Fruit fly (Drosophila melanogaster) Kc167 (cell line): ENCODE results near the gene CG3408.

ENCODE experiments used
- Myc ChIP-seq: fragments of >200 bp; optimal IDR thresholded peaks from 2 replicates; lab custom pipeline; 2017; ENCODE audit warnings: missing external identifiers
- Sin3A ChIP-seq: fragments of >200 bp; optimal IDR thresholded peaks from 2 replicates; lab custom pipeline; 2018; ENCODE audit warnings: missing external identifiers
- h ChIP-seq: fragments of >200 bp; optimal IDR thresholded peaks from 3 replicates; lab custom pipeline; 2018; ENCODE audit warnings: missing external identifiers
- insv ChIP-seq: fragments of >200 bp; optimal IDR thresholded peaks from 3 replicates; lab custom pipeline; 2018; ENCODE audit warnings: missing external identifiers
- psq ChIP-seq: fragments of >200 bp; optimal IDR thresholded peaks from 2 replicates; lab custom pipeline; 2017; ENCODE audit warnings: missing external identifiers
- ttk ChIP-seq: sonication (Bioruptor generic); optimal IDR thresholded peaks from 2 replicates; lab custom pipeline; 2017; ENCODE audit warnings: missing external identifiers

Gene CG3408

dm6 chr3L:9509037-9509830, at the start of gene CG3408:
Gene CG3408 (minus strand): TSS chr3L:9509583.
- TF ChIP-seq h = no peak
- no peak for TF ChIP-seq Sin3A (lab: Kevin White, UChicago)
- no peak for TF ChIP-seq psq (lab: Kevin White, UChicago)
- TF ChIP-seq Myc (lab: Kevin White, UChicago) = no peak
- no peak for TF ChIP-seq ttk (lab: Kevin White, UChicago)
- no peak for TF ChIP-seq insv (lab: Kevin White, UChicago)

dm6 chr3L:9559040-9559439, 49.7 kb upstream of the CG3408 start:
- TF ChIP-seq h = no peak
- TF ChIP-seq ttk (lab: Kevin White, UChicago) = no peak
- no peak for TF ChIP-seq Myc (lab: Kevin White, UChicago)
- TF ChIP-seq psq (lab: Kevin White, UChicago) = no peak
- no peak for TF ChIP-seq insv (lab: Kevin White, UChicago)

dm6 chr3L:9556666-9557065, 47.3 kb upstream of the CG3408 start:
- TF ChIP-seq psq (lab: Kevin White, UChicago) (no peak), insv (lab: Kevin White, UChicago) (no peak), ttk (lab: Kevin White, UChicago) (no peak), Sin3A (lab: Kevin White, UChicago) (no peak), h (no peak), Myc (lab: Kevin White, UChicago) (no peak)

- TF ChIP-seq Sin3A (lab: Kevin White, UChicago) (no peak), ttk (lab: Kevin White, UChicago) (no peak), Myc (lab: Kevin White, UChicago) (no peak), psq (lab: Kevin White, UChicago) (no peak), h (no peak), insv (lab: Kevin White, UChicago) (no peak)
Observed at dm6 chr3L:9555004-9555403, 45.6 kb upstream of the CG3408 start.

- TF ChIP-seq Sin3A (lab: Kevin White, UChicago) (no peak), ttk (lab: Kevin White, UChicago) (no peak), h (no peak), insv (lab: Kevin White, UChicago) (no peak), psq (lab: Kevin White, UChicago) (no peak), Myc (lab: Kevin White, UChicago) (no peak)
Observed at dm6 chr3L:9552190-9552809, 42.9 kb upstream of the CG3408 start.

dm6 chr3L:9550873-9551580, 41.6 kb upstream of the CG3408 start:
- TF ChIP-seq Myc (lab: Kevin White, UChicago) = no peak
- no peak for TF ChIP-seq ttk (lab: Kevin White, UChicago)
- no peak for TF ChIP-seq psq (lab: Kevin White, UChicago)
- no peak for TF ChIP-seq Sin3A (lab: Kevin White, UChicago)
- no peak for TF ChIP-seq insv (lab: Kevin White, UChicago)
- no peak for TF ChIP-seq h

dm6 chr3L:9549690-9550303, 40.4 kb upstream of the CG3408 start:
- TF ChIP-seq h = no peak
- no peak for TF ChIP-seq psq (lab: Kevin White, UChicago)
- TF ChIP-seq insv (lab: Kevin White, UChicago) = no peak
- TF ChIP-seq Myc (lab: Kevin White, UChicago) = no peak
- TF ChIP-seq ttk (lab: Kevin White, UChicago) = no peak
- no peak for TF ChIP-seq Sin3A (lab: Kevin White, UChicago)

dm6 chr3L:9548800-9549199, 39.4 kb upstream of the CG3408 start:
- TF ChIP-seq insv (lab: Kevin White, UChicago) (no peak), psq (lab: Kevin White, UChicago) (no peak), ttk (lab: Kevin White, UChicago) (no peak), Sin3A (lab: Kevin White, UChicago) (no peak), h (no peak), Myc (lab: Kevin White, UChicago) (no peak)

dm6 chr3L:9547910-9548309, 38.5 kb upstream of the CG3408 start:
- no peak for TF ChIP-seq insv (lab: Kevin White, UChicago)
- no peak for TF ChIP-seq Sin3A (lab: Kevin White, UChicago)
- TF ChIP-seq psq (lab: Kevin White, UChicago) = no peak
- TF ChIP-seq h = no peak
- no peak for TF ChIP-seq Myc (lab: Kevin White, UChicago)
- no peak for TF ChIP-seq ttk (lab: Kevin White, UChicago)

- no peak for TF ChIP-seq Sin3A (lab: Kevin White, UChicago)
- no peak for TF ChIP-seq h
- no peak for TF ChIP-seq insv (lab: Kevin White, UChicago)
- TF ChIP-seq Myc (lab: Kevin White, UChicago) = no peak
- TF ChIP-seq psq (lab: Kevin White, UChicago) = no peak
- no peak for TF ChIP-seq ttk (lab: Kevin White, UChicago)
Observed at dm6 chr3L:9546875-9547324, 37.5 kb upstream of the CG3408 start, which contains the start of gene CG42673. Gene CG42673 (plus strand): TSS chr3L:9547220.

- no peak for TF ChIP-seq insv (lab: Kevin White, UChicago)
- TF ChIP-seq psq (lab: Kevin White, UChicago) = no peak
- TF ChIP-seq h = no peak
- no peak for TF ChIP-seq Sin3A (lab: Kevin White, UChicago)
- no peak for TF ChIP-seq Myc (lab: Kevin White, UChicago)
- TF ChIP-seq ttk (lab: Kevin White, UChicago) = no peak
Observed at dm6 chr3L:9543899-9544298, 34.5 kb upstream of the CG3408 start, which contains the start of gene Ir67a. Gene Ir67a (minus strand): TSS chr3L:9543999.
